Worm (Caenorhabditis elegans) whole organism, mixed stage, embryonic: ENCODE measurements around the gene ufd-2.

Experiments used
- bed-3 ChIP-seq: fragments of 200-800 bp; sonication (Bioruptor generic); optimal IDR thresholded peaks from 3 replicates; lab custom pipeline; 2018; ENCODE audit warnings: mild to moderate bottlenecking, missing genetic modification characterization, moderate library complexity, missing compliant biosample characterization
- cnd-1 ChIP-seq: fragments of 200-800 bp; sonication (Bioruptor generic); optimal IDR thresholded peaks from 2 replicates; lab custom pipeline; 2018; ENCODE audit warnings: mild to moderate bottlenecking, missing genetic modification characterization, missing compliant biosample characterization
- mep-1 ChIP-seq: fragments of 150-350 bp; optimal IDR thresholded peaks from 2 replicates; lab custom pipeline; 2017; ENCODE audit warnings: missing biosample characterization, missing genetic modification reagents, missing genetic modification characterization, inconsistent platforms

ce11 chrII:8059532-8059931, 3.0 kb upstream of the ufd-2 start:
- TF ChIP-seq cnd-1 (no peak), mep-1 (tag; lab: Kevin White, UChicago) (no peak), bed-3 (no peak)
